Worm (Caenorhabditis elegans) whole organism, late embryonic: ENCODE results near the gene ekl-6.

Experiments used
- C08G9.2 ChIP-seq: sonication (generic microtip); optimal IDR thresholded peaks from 2 replicates; lab custom pipeline; 2016; ENCODE audit warnings: mild to moderate bottlenecking, missing genetic modification characterization, moderate library complexity, missing compliant biosample characterization
- K09A11.1 ChIP-seq: sonication (generic microtip); optimal IDR thresholded peaks from 2 replicates; lab custom pipeline; 2017; ENCODE audit warnings: antibody characterized with exemption, mild to moderate bottlenecking, missing genetic modification characterization, missing compliant biosample characterization; ENCODE audit not compliant: insufficient read depth
- ceh-2 ChIP-seq: sonication (generic microtip); optimal IDR thresholded peaks from 2 replicates; lab custom pipeline; 2016; ENCODE audit warnings: missing genotype, missing genetic modification characterization, missing compliant biosample characterization
- ceh-24 ChIP-seq: sonication (generic microtip); optimal IDR thresholded peaks from 2 replicates; lab custom pipeline; 2016; ENCODE audit warnings: mild to moderate bottlenecking, missing genetic modification characterization, missing compliant biosample characterization
- elt-2 ChIP-seq: sonication (generic microtip); optimal IDR thresholded peaks from 2 replicates; lab custom pipeline; 2016; ENCODE audit warnings: missing genetic modification reagents, missing genetic modification characterization, missing compliant biosample characterization
- hlh-6 ChIP-seq: sonication (generic microtip); optimal IDR thresholded peaks from 2 replicates; lab custom pipeline; 2016; ENCODE audit warnings: missing genotype, missing genetic modification characterization, missing compliant biosample characterization
- mec-3 ChIP-seq: sonication (generic microtip); optimal IDR thresholded peaks from 2 replicates; lab custom pipeline; 2016; ENCODE audit warnings: borderline replicate concordance, missing genetic modification characterization, missing compliant biosample characterization
- nfya-1 ChIP-seq: sonication (generic microtip); optimal IDR thresholded peaks from 2 replicates; lab custom pipeline; 2017; ENCODE audit warnings: missing genetic modification characterization, mild to moderate bottlenecking, missing compliant biosample characterization, antibody characterized with exemption, moderate library complexity
- pqm-1 ChIP-seq: sonication (generic microtip); optimal IDR thresholded peaks from 2 replicates; lab custom pipeline; 2016; ENCODE audit warnings: missing genetic modification characterization, missing compliant biosample characterization
- pros-1 ChIP-seq: fragments of 150-350 bp; optimal IDR thresholded peaks from 2 replicates; lab custom pipeline; 2014; ENCODE audit warnings: missing biosample characterization, missing genetic modification reagents, missing genetic modification characterization
- tbx-7 ChIP-seq: sonication (generic microtip); optimal IDR thresholded peaks from 2 replicates; lab custom pipeline; 2016; ENCODE audit warnings: missing genotype, missing genetic modification characterization, missing compliant biosample characterization
- unc-3 ChIP-seq, 2 experiments: fragments of 200-800 bp in 1 of 2; sonication (Bioruptor generic) in 1 of 2; sonication (generic microtip) in 1 of 2; conservative IDR thresholded peaks in 1 of 2; optimal IDR thresholded peaks in 1 of 2; 2 replicates each; pipeline versions ENCODE4 v1.3.6 to Lab custom; 2016 to 2022; ENCODE audit warnings: missing compliant biosample characterization in 2 of 2, missing genetic modification characterization in 2 of 2, missing genetic modification reagents in 1 of 2

ce11 chrIII:10093093-10093492, 28.9 kb downstream of the ekl-6 start:
- no peak for TF ChIP-seq nfya-1 (tag; lab: Kevin White, UChicago)
- TF ChIP-seq ceh-24 = no peak
- TF ChIP-seq pqm-1 (tag; lab: Kevin White, UChicago) = no peak
- no peak for TF ChIP-seq pros-1 (tag; lab: Kevin White, UChicago)
- TF ChIP-seq mec-3 (tag; lab: Kevin White, UChicago) = no peak
- TF ChIP-seq tbx-7 (tag; lab: Kevin White, UChicago) = no peak
- TF ChIP-seq elt-2 (tag; lab: Kevin White, UChicago) = no peak
- no peak for TF ChIP-seq ceh-2 (tag; lab: Kevin White, UChicago)
- TF ChIP-seq hlh-6 = no peak
- TF ChIP-seq C08G9.2 = no peak
- no peak for TF ChIP-seq K09A11.1 (tag; lab: Kevin White, UChicago)
- TF ChIP-seq unc-3 (GFP tag; conservative IDR thresholded peaks at IDR 0.05; lab: Robert Waterston, UW) = no peak
- no peak for TF ChIP-seq unc-3 (tag; optimal IDR thresholded peaks at IDR 0.05; lab: Kevin White, UChicago)
